Worm (Caenorhabditis elegans) whole organism, L1 larva: Measurements from ENCODE around the gene Y62H9A.12.

Experiments
- C04F5.9 ChIP-seq: sonication (generic microtip); optimal IDR thresholded peaks from 2 replicates; lab custom pipeline; 2016; ENCODE audit warnings: missing genetic modification characterization, missing compliant biosample characterization
- C34B4.2 ChIP-seq: sonication (generic microtip); optimal IDR thresholded peaks from 2 replicates; lab custom pipeline; 2017; ENCODE audit warnings: mild to moderate bottlenecking, missing genetic modification characterization, missing compliant biosample characterization
- aha-1 ChIP-seq: fragments of 150-350 bp; optimal IDR thresholded peaks from 2 replicates; lab custom pipeline; 2014; ENCODE audit warnings: missing biosample characterization, missing genetic modification characterization
- blmp-1 ChIP-seq: fragments of 150-350 bp; optimal IDR thresholded peaks from 2 replicates; lab custom pipeline; 2014; ENCODE audit warnings: missing biosample characterization, missing genetic modification characterization
- ceh-63 ChIP-seq: fragments of 200-800 bp; sonication (Bioruptor generic); optimal IDR thresholded peaks from 2 replicates; lab custom pipeline; 2018; ENCODE audit warnings: mild to moderate bottlenecking, missing genetic modification characterization, missing compliant biosample characterization
- ceh-82 ChIP-seq, 3 experiments: fragments of 150-350 bp in 1 of 3; sonication (generic microtip) in 2 of 3; optimal IDR thresholded peaks; 2 replicates each; lab custom pipeline; 2014 to 2017; ENCODE audit warnings: missing biosample characterization in 3 of 3, missing genetic modification characterization in 3 of 3
- ceh-88 ChIP-seq: fragments of 200-800 bp; sonication (Bioruptor generic); IDR thresholded peaks from 2 replicates; pipeline ENCODE4 v1.3.6; 2022; ENCODE audit warnings: missing genetic modification characterization, missing compliant biosample characterization
- ceh-90 ChIP-seq: sonication (generic microtip); optimal IDR thresholded peaks from 2 replicates; lab custom pipeline; 2016; ENCODE audit warnings: missing genetic modification characterization, missing compliant biosample characterization
- ces-1 ChIP-seq: fragments of 150-350 bp; optimal IDR thresholded peaks from 2 replicates; lab custom pipeline; 2014; ENCODE audit warnings: missing biosample characterization, missing genetic modification reagents, missing genetic modification characterization
- dsc-1 ChIP-seq: sonication (generic microtip); optimal IDR thresholded peaks from 2 replicates; lab custom pipeline; 2016; ENCODE audit warnings: mild to moderate bottlenecking, missing genetic modification characterization, missing compliant biosample characterization
- efl-1 ChIP-seq, 4 experiments: fragments of 150-350 bp; optimal IDR thresholded peaks in 3 of 4; peaks in 1 of 4; 1 replicate in 1 of 4; 2 replicates in 3 of 4; lab custom pipeline; 2014; ENCODE audit warnings: missing biosample characterization in 2 of 4, missing genetic modification characterization in 2 of 4, missing genetic modification reagents in 2 of 4
- egl-13 ChIP-seq: sonication (generic microtip); optimal IDR thresholded peaks from 2 replicates; lab custom pipeline; 2016; ENCODE audit warnings: missing genotype, missing genetic modification reagents, missing genetic modification characterization, missing compliant biosample characterization
- ets-5 ChIP-seq: fragments of 200-800 bp; sonication (Bioruptor generic); IDR thresholded peaks from 2 replicates; pipeline ENCODE4 v1.3.6; 2022; ENCODE audit warnings: missing genetic modification characterization, missing compliant biosample characterization
- fkh-4 ChIP-seq: sonication (generic microtip); optimal IDR thresholded peaks from 2 replicates; lab custom pipeline; 2016; ENCODE audit warnings: missing compliant biosample characterization, missing genetic modification characterization, borderline replicate concordance
- fkh-8 ChIP-seq: sonication (generic microtip); optimal IDR thresholded peaks from 2 replicates; lab custom pipeline; 2016; ENCODE audit warnings: mild to moderate bottlenecking, missing genetic modification characterization, missing compliant biosample characterization
- grh-1 ChIP-seq: fragments of 200-800 bp; sonication (Bioruptor generic); IDR thresholded peaks from 2 replicates; pipeline ENCODE4 v1.3.6; 2022; ENCODE audit warnings: missing genetic modification reagents, missing genetic modification characterization, missing compliant biosample characterization
- hlh-17 ChIP-seq: fragments of 200-800 bp; sonication (Bioruptor generic); optimal IDR thresholded peaks from 2 replicates; lab custom pipeline; 2018; ENCODE audit warnings: missing genetic modification characterization, mild to moderate bottlenecking, missing compliant biosample characterization, moderate library complexity, borderline replicate concordance
- hlh-4 ChIP-seq: sonication (generic microtip); optimal IDR thresholded peaks from 2 replicates; lab custom pipeline; 2016; ENCODE audit warnings: mild to moderate bottlenecking, missing genetic modification characterization, missing compliant biosample characterization
- irx-1 ChIP-seq: sonication (generic microtip); optimal IDR thresholded peaks from 2 replicates; lab custom pipeline; 2016; ENCODE audit warnings: missing genetic modification characterization, missing compliant biosample characterization
- lin-13 ChIP-seq: fragments of 150-350 bp; optimal IDR thresholded peaks from 2 replicates; lab custom pipeline; 2014; ENCODE audit warnings: missing biosample characterization, missing genetic modification reagents, missing genetic modification characterization
- lin-14 ChIP-seq: fragments of 200-800 bp; sonication (Bioruptor generic); optimal IDR thresholded peaks from 2 replicates; lab custom pipeline; 2018; ENCODE audit warnings: mild to moderate bottlenecking, missing genetic modification characterization, moderate library complexity, missing compliant biosample characterization
- lir-3 ChIP-seq: sonication (generic microtip); optimal IDR thresholded peaks from 2 replicates; lab custom pipeline; 2016; ENCODE audit warnings: mild to moderate bottlenecking, missing genetic modification characterization, moderate library complexity, missing compliant biosample characterization; ENCODE audit not compliant: poor library complexity
- lsy-2 ChIP-seq, 2 experiments: fragments of 150-350 bp; optimal IDR thresholded peaks; 2 replicates each; lab custom pipeline; 2014; ENCODE audit warnings: missing biosample characterization in 2 of 2, missing genetic modification characterization in 2 of 2
- mef-2 ChIP-seq: fragments of 150-350 bp; optimal IDR thresholded peaks from 2 replicates; lab custom pipeline; 2014; ENCODE audit warnings: missing biosample characterization, missing genetic modification characterization
- mep-1 ChIP-seq: fragments of 150-350 bp; optimal IDR thresholded peaks from 2 replicates; lab custom pipeline; 2014; ENCODE audit warnings: missing biosample characterization, missing genetic modification characterization
- nhr-11 ChIP-seq: fragments of 150-350 bp; optimal IDR thresholded peaks from 2 replicates; lab custom pipeline; 2014; ENCODE audit warnings: missing biosample characterization, missing genetic modification characterization
- nhr-12 ChIP-seq: sonication (generic microtip); optimal IDR thresholded peaks from 2 replicates; lab custom pipeline; 2017; ENCODE audit warnings: missing biosample characterization, missing genetic modification characterization
- nhr-19 ChIP-seq: fragments of 200-800 bp; sonication (Bioruptor generic); conservative IDR thresholded peaks from 2 replicates; pipeline ENCODE4 v1.3.6; 2022; ENCODE audit warnings: missing genetic modification characterization, missing compliant biosample characterization
- nhr-20 ChIP-seq: sonication (generic microtip); optimal IDR thresholded peaks from 2 replicates; lab custom pipeline; 2016; ENCODE audit warnings: mild to moderate bottlenecking, missing genetic modification characterization, missing compliant biosample characterization
- nhr-237 ChIP-seq: fragments of 150-350 bp; optimal IDR thresholded peaks from 2 replicates; lab custom pipeline; 2014; ENCODE audit warnings: missing biosample characterization, missing genetic modification characterization
- nhr-28 ChIP-seq: fragments of 150-350 bp; optimal IDR thresholded peaks from 2 replicates; lab custom pipeline; 2014; ENCODE audit warnings: missing biosample characterization, missing genetic modification characterization
- nhr-47 ChIP-seq: sonication (generic microtip); optimal IDR thresholded peaks from 2 replicates; lab custom pipeline; 2016; ENCODE audit warnings: mild to moderate bottlenecking, missing genetic modification characterization, moderate library complexity, missing compliant biosample characterization
- nhr-77 ChIP-seq: fragments of 150-350 bp; optimal IDR thresholded peaks from 2 replicates; lab custom pipeline; 2014; ENCODE audit warnings: missing biosample characterization, missing genetic modification characterization
- nhr-84 ChIP-seq: sonication (generic microtip); optimal IDR thresholded peaks from 2 replicates; lab custom pipeline; 2017; ENCODE audit warnings: missing biosample characterization, missing genetic modification characterization
- nhr-90 ChIP-seq: sonication (generic microtip); optimal IDR thresholded peaks from 2 replicates; lab custom pipeline; 2016; ENCODE audit warnings: mild to moderate bottlenecking, missing genetic modification characterization, missing compliant biosample characterization; ENCODE audit not compliant: poor library complexity
- pag-3 ChIP-seq: sonication (generic microtip); optimal IDR thresholded peaks from 2 replicates; lab custom pipeline; 2017; ENCODE audit warnings: missing genetic modification characterization, mild to moderate bottlenecking, missing compliant biosample characterization, antibody characterized with exemption, borderline replicate concordance; ENCODE audit not compliant: insufficient read depth
- pqm-1 ChIP-seq: sonication (generic microtip); optimal IDR thresholded peaks from 3 replicates; lab custom pipeline; 2017; ENCODE audit warnings: missing biosample characterization, missing genetic modification characterization
- rnt-1 ChIP-seq: sonication (generic microtip); optimal IDR thresholded peaks from 2 replicates; lab custom pipeline; 2016; ENCODE audit warnings: mild to moderate bottlenecking, missing genetic modification characterization, moderate library complexity, missing compliant biosample characterization
- snpc-4 ChIP-seq: fragments of 150-350 bp; optimal IDR thresholded peaks from 2 replicates; lab custom pipeline; 2014; ENCODE audit warnings: missing biosample characterization, missing genetic modification characterization
- snu-23 ChIP-seq: sonication (generic microtip); optimal IDR thresholded peaks from 2 replicates; lab custom pipeline; 2016; ENCODE audit warnings: missing genetic modification characterization, missing compliant biosample characterization
- sox-4 ChIP-seq: sonication (generic microtip); optimal IDR thresholded peaks from 2 replicates; lab custom pipeline; 2016; ENCODE audit warnings: missing genetic modification characterization, missing compliant biosample characterization
- sptf-1 ChIP-seq: fragments of 150-350 bp; optimal IDR thresholded peaks from 2 replicates; lab custom pipeline; 2014; ENCODE audit warnings: missing biosample characterization, missing genetic modification characterization
- unc-62 ChIP-seq: fragments of 150-350 bp; optimal IDR thresholded peaks from 2 replicates; lab custom pipeline; 2014; ENCODE audit warnings: missing biosample characterization, missing genetic modification reagents, missing genetic modification characterization
- xbp-1 ChIP-seq: sonication (generic microtip); optimal IDR thresholded peaks from 2 replicates; lab custom pipeline; 2016; ENCODE audit warnings: missing genetic modification characterization, missing compliant biosample characterization
- zag-1 ChIP-seq: fragments of 150-350 bp; optimal IDR thresholded peaks from 2 replicates; lab custom pipeline; 2014; ENCODE audit warnings: missing biosample characterization, missing genetic modification characterization
- zip-4 ChIP-seq: fragments of 200-800 bp; sonication (Bioruptor generic); optimal IDR thresholded peaks from 2 replicates; lab custom pipeline; 2018; ENCODE audit warnings: mild to moderate bottlenecking, missing genetic modification characterization, moderate library complexity, missing compliant biosample characterization
- ztf-11 ChIP-seq, 2 experiments: sonication (generic microtip); optimal IDR thresholded peaks; 2 replicates each; lab custom pipeline; 2016 to 2017; ENCODE audit warnings: missing genetic modification characterization in 2 of 2, missing biosample characterization in 1 of 2, missing compliant biosample characterization in 1 of 2
- ztf-4 ChIP-seq: fragments of 150-350 bp; optimal IDR thresholded peaks from 2 replicates; lab custom pipeline; 2014; ENCODE audit warnings: missing biosample characterization, missing genetic modification characterization

The Y62H9A.12 gene

ce11 chrX:11937343-11937935, 23.5 kb downstream of the Y62H9A.12 start (continued):
- TF ChIP-seq nhr-19 (GFP tag; lab: Robert Waterston, UW): peak; percentile 98
- TF ChIP-seq zag-1 (tag; lab: Kevin White, UChicago): peak; percentile 79
- TF ChIP-seq fkh-4 (tag; lab: Kevin White, UChicago): peak; percentile 92
- TF ChIP-seq snpc-4 (tag; lab: Kevin White, UChicago): peak; percentile 87
- peak; percentile 93 for TF ChIP-seq lir-3 (tag; lab: Kevin White, UChicago)
- peak; percentile 99 for TF ChIP-seq nhr-77 (tag; lab: Kevin White, UChicago)
- peak; percentile 94 for TF ChIP-seq lsy-2 (tag; optimal IDR thresholded peaks at IDR 0.05; lab: Kevin White, UChicago)
- TF ChIP-seq dsc-1 (tag; lab: Kevin White, UChicago): peak; percentile 100
- peak; percentile 100 for TF ChIP-seq mep-1 (tag; lab: Kevin White, UChicago)
- no peak for TF ChIP-seq pag-3
- TF ChIP-seq aha-1 (tag; lab: Kevin White, UChicago): peak; percentile 66
- TF ChIP-seq ceh-90 (tag; lab: Kevin White, UChicago): peak; percentile 54
- peak; percentile 73 for TF ChIP-seq nhr-84 (tag; lab: Kevin White, UChicago)
- TF ChIP-seq blmp-1: peak; percentile 55
- TF ChIP-seq nhr-12: peak; percentile 81
- peak; percentile 99 for TF ChIP-seq sox-4 (tag; lab: Kevin White, UChicago)
- TF ChIP-seq rnt-1: peak; percentile 99
- TF ChIP-seq nhr-90 (tag; lab: Kevin White, UChicago): peak; percentile 99
- TF ChIP-seq hlh-17 (GFP tag; lab: Kevin White, UChicago): no peak
- peak; percentile 95 for TF ChIP-seq fkh-8 (tag; lab: Kevin White, UChicago)
- peak; percentile 95 for TF ChIP-seq zip-4 (GFP tag; lab: Kevin White, UChicago)
- TF ChIP-seq C04F5.9 (tag; lab: Kevin White, UChicago): peak; percentile 91
- peak; percentile 99 for TF ChIP-seq ztf-4
- TF ChIP-seq nhr-237 (tag; lab: Kevin White, UChicago): peak; percentile 97
- peak; percentile 99 for TF ChIP-seq nhr-47 (tag; lab: Kevin White, UChicago)
- peak; percentile 85 to 89 for TF ChIP-seq efl-1 (optimal IDR thresholded peaks at IDR 0.05; lab: Kevin White, UChicago)
- peak; percentile 48 to 97 for TF ChIP-seq efl-1 (GFP tag; optimal IDR thresholded peaks at IDR 0.05 in 1 of 2; lab: Kevin White, UChicago)
- TF ChIP-seq C34B4.2 (tag; lab: Kevin White, UChicago): no peak
- peak; percentile 96 for TF ChIP-seq egl-13
- TF ChIP-seq nhr-20 (tag; lab: Kevin White, UChicago): peak; percentile 98
- TF ChIP-seq pqm-1 (tag; lab: Kevin White, UChicago): peak; percentile 80
- TF ChIP-seq ztf-11 (tag; optimal IDR thresholded peaks at IDR 0.05; lab: Kevin White, UChicago): peak; percentile 90 to 93
- TF ChIP-seq xbp-1 (tag; lab: Kevin White, UChicago): peak; percentile 96

ce11 chrX:11938826-11939225, 24.9 kb downstream of the Y62H9A.12 start, which contains the start of gene F55G7.5:
Gene F55G7.5, minus strand, starts transcription at chrX:11938926.
- TF ChIP-seq ceh-82 (tag; optimal IDR thresholded peaks at IDR 0.05; lab: Kevin White, UChicago): no peak
- TF ChIP-seq lsy-2 (tag; optimal IDR thresholded peaks at IDR 0.05; lab: Kevin White, UChicago): no peak
- TF ChIP-seq nhr-28 (tag; lab: Kevin White, UChicago): no peak
- no peak for TF ChIP-seq ceh-88 (GFP tag; lab: Robert Waterston, UW)
- no peak for TF ChIP-seq irx-1 (tag; lab: Kevin White, UChicago)
- no peak for TF ChIP-seq sox-4 (tag; lab: Kevin White, UChicago)
- TF ChIP-seq ces-1 (GFP tag; lab: Kevin White, UChicago): no peak
- TF ChIP-seq mef-2 (tag; lab: Kevin White, UChicago): no peak

- no peak for TF ChIP-seq dsc-1 (tag; lab: Kevin White, UChicago)
- TF ChIP-seq lin-14 (GFP tag; lab: Kevin White, UChicago): no peak
- TF ChIP-seq ztf-11 (tag; optimal IDR thresholded peaks at IDR 0.05; lab: Kevin White, UChicago): no peak
- TF ChIP-seq zip-4 (GFP tag; lab: Kevin White, UChicago): no peak
- no peak for TF ChIP-seq ceh-82 (tag; optimal IDR thresholded peaks at IDR 0.05; lab: Kevin White, UChicago)
- no peak for TF ChIP-seq sptf-1
- TF ChIP-seq snu-23 (GFP tag; lab: Kevin White, UChicago): no peak
- no peak for TF ChIP-seq grh-1
- TF ChIP-seq rnt-1: no peak
- no peak for TF ChIP-seq unc-62
- no peak for TF ChIP-seq ceh-63 (GFP tag; lab: Kevin White, UChicago)
- no peak for TF ChIP-seq ets-5 (GFP tag; lab: Robert Waterston, UW)
- no peak for TF ChIP-seq hlh-4
- TF ChIP-seq lin-13 (GFP tag; lab: Kevin White, UChicago): no peak
- TF ChIP-seq hlh-17 (GFP tag; lab: Kevin White, UChicago): no peak
- no peak for TF ChIP-seq nhr-11 (tag; lab: Kevin White, UChicago)
Observed at ce11 chrX:11941951-11942350, 28.0 kb downstream of the Y62H9A.12 start, which contains the start of gene F55G7.3. Gene F55G7.3, minus strand, starts transcription at chrX:11942051.
